Fruit fly (Drosophila melanogaster) whole organism, wandering third instar larva: Measurements from ENCODE around the gene CG4287.

Experiments
- Dif ChIP-seq: fragments of 200-275, 200-300 bp; sonication (Bioruptor generic); optimal IDR thresholded peaks from 2 replicates; lab custom pipeline; 2018; ENCODE audit warnings: missing biosample characterization, missing genetic modification characterization; ENCODE audit not compliant: partially characterized antibody
- OdsH ChIP-seq: fragments of 200-800 bp; sonication (Bioruptor generic); optimal IDR thresholded peaks from 2 replicates; lab custom pipeline; 2016; ENCODE audit warnings: missing biosample characterization, mild to moderate bottlenecking, missing genetic modification characterization

DNA sequence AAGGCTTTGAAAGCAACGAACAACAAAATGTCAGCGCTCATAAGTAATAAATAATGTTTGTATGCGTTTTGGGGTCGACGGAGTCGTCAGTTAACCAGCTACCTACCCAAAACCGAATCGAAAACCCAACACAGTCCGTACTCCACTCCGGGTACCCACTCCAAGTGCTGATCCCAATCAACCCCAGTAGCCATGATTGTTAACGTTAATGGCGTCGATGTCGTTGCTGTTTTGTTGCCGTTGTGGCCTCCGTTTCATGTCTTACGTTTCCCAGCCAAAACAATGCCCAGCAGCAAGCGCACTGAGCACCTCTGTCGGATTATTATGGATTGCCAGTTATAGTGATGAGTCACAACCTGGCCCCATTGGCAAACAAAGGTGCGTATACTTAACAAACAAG is 45.4 kb upstream of the CG4287 start, which contains the start of gene GATAe:
- TF ChIP-seq OdsH (GFP tag; lab: Kevin White, UChicago): no peak
- no peak for TF ChIP-seq Dif
